Worm (Caenorhabditis elegans): ENCODE results near the gene emc-6.

emc-6 gene

DNA sequence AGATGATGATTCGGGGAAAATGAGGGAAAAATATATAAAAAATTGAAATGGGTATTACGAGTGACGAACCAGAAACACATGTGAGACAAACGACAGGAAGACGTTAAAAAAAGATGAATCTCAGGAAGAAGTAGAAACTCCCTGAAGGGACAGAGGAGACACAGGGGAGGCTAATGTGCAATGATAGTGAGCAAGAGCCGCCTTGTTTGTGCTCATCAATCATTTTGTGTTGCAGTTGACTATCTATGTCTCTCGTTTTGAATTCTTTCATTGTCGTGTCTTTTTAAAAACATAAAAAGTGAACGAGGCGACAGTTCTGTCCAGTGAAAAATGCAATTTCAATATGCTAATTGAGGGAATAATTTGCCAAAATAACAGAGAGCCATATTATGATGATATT, 15.4 kb upstream of the emc-6 start:
- TF ChIP-seq C34B4.2 (tag; optimal IDR thresholded peaks at IDR 0.05) (no peak), dsc-1 (tag; optimal IDR thresholded peaks at IDR 0.05) (peak; percentile 26), lin-14 (GFP tag; optimal IDR thresholded peaks at IDR 0.05) (peak; percentile 32)

DNA sequence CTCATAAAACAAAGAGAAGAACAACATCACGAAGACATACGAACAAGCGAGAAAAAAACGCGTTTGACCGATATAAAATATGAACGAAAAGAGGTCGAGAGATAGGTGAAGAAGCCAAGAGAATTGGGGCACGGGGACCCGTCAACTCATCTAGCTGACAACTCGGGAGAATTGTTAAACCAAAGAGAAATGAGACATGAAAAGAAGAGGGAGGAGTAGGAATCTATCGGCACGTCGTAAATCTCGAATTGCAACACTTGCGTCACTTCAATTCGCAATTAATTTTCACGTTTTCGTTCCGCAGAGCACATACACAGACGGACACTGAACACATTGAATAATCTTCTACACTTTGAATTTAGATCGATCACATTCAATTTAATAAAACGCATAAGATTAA, 14.0 kb upstream of the emc-6 start:
- no peak for TF ChIP-seq alr-1 (tag; optimal IDR thresholded peaks at IDR 0.05; ENCODE audit: borderline replicate concordance)
- TF ChIP-seq unc-98 (GFP tag; IDR thresholded peaks at IDR 0.05) = no peak
- no peak for TF ChIP-seq nhr-90 (tag; optimal IDR thresholded peaks at IDR 0.05; ENCODE audit: poor library complexity)
- peak; percentile 41 for TF ChIP-seq rnt-1 (tag; optimal IDR thresholded peaks at IDR 0.05)
- TF ChIP-seq pax-3 (tag; optimal IDR thresholded peaks at IDR 0.05) = no peak
- TF ChIP-seq nhr-71 (tag; optimal IDR thresholded peaks at IDR 0.05) = peak; percentile 16

DNA sequence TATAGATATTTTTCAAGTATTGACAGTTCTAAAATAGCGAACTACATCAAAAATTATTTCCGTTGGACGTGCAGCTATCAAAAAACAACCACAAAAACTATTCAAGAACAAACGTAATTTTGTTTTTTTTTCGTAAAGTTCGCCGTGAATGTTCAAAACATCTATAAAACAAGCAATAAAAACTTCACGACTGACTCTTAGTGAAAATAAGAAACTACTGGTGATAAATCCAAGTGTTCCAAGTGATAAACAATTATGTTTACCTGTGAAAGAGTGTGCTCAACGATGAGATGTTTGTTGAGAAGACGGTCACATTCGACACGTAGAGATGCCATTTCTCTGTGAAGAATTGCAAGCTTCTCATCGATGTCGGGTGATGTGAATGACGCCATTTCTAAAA, 13.3 kb upstream of the emc-6 start, which contains the start of gene C50F7.6:
C50F7.6 (minus strand) TSS at position 394 of the 400 bp plus-strand sequence.
- TF ChIP-seq ets-5 (GFP tag; IDR thresholded peaks at IDR 0.05) (no peak), mdl-1 (tag; optimal IDR thresholded peaks at IDR 0.05) (no peak), unc-62 (GFP tag; optimal IDR thresholded peaks at IDR 0.05) (no peak), ces-1 (GFP tag; optimal IDR thresholded peaks at IDR 0.05) (no peak), sox-4 (tag; optimal IDR thresholded peaks at IDR 0.05) (no peak), nhr-11 (tag; optimal IDR thresholded peaks at IDR 0.05) (no peak), hlh-4 (tag; optimal IDR thresholded peaks at IDR 0.05) (no peak), lir-3 (tag; optimal IDR thresholded peaks at IDR 0.05; ENCODE audit: poor library complexity) (no peak), rnt-1 (tag; optimal IDR thresholded peaks at IDR 0.05) (no peak), tlp-1 (tag; optimal IDR thresholded peaks at IDR 0.05) (no peak)

DNA sequence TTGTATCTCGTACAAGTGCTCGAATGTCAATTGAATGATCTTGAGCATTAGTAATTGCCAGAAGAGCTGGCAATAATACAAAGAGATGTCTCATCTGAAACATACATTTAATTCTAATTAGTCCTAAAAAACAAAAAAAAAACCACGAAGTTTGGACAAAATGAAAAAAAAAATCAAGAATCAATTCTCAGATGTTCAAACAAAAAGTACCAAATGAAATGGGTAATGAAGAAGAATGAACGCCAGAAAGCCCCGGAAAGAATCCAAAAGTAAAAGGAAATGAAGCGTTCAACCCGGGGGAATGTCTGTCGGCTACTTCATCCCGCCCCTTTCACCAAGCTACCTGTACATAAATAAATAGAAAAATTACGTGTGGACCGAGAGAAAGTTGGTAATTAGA, 8.4 kb upstream of the emc-6 start, which contains the start of gene F33D4.6:
F33D4.6 (minus strand) TSS at position 101 of the 400 bp plus-strand sequence.
- no peak for TF ChIP-seq tlp-1 (tag; optimal IDR thresholded peaks at IDR 0.05)

DNA sequence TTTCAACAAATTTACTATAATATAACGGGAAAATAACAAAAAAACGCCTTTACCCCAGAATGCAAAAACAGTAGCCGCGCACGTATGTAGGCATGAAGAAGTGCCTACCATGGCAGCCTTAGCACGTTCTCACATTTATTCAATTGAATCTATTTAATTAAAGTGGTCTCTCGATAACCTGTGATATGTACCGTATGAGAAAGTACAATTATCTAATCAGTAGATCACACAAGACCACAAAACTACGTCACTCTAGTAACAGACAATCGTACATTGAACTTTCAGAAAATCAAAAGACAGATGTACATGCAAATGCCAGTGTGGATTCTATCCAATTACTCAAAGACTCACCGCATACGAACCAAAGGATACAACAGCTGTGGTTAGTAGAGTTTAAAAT, 2.7 kb upstream of the emc-6 start:
- TF ChIP-seq elt-2 (tag; optimal IDR thresholded peaks at IDR 0.05) = peak; percentile 41
- TF ChIP-seq isw-1 (GFP tag; IDR thresholded peaks at IDR 0.05) = no peak

DNA sequence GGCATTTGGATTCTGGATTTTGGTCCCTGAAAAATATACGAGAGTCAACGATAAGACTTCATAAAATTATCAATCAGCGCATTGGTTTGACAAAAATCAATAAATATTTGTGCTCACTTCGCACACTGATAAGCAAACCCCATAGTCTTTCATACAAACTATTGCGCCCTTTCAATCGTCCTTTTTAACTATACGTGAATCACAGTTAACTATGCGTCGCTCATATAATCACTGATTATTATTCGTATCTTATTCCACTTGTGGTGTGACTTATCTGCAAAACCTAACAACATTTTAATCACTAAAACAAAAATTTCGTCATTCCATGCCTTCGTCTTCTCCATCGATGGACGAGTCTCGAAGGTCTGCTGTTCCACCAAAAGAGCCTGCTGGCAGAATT, 1.3 kb upstream of the emc-6 start, which contains the start of gene nhr-8:
nhr-8 (plus strand) TSS at position 160 of the 400 bp plus-strand sequence.
- TF ChIP-seq tlp-1 (tag; optimal IDR thresholded peaks at IDR 0.05) (peak; percentile 21), tbx-2 (tag; optimal IDR thresholded peaks at IDR 0.05) (no peak), jun-1 (tag; optimal IDR thresholded peaks at IDR 0.05) (peak; percentile 43), dsc-1 (tag; optimal IDR thresholded peaks at IDR 0.05) (no peak), unc-98 (GFP tag; IDR thresholded peaks at IDR 0.05) (no peak), pax-3 (tag; optimal IDR thresholded peaks at IDR 0.05) (peak; percentile 4), nhr-20 (tag; optimal IDR thresholded peaks at IDR 0.05) (peak; percentile 5), lin-35 (GFP tag; optimal IDR thresholded peaks at IDR 0.05) (peak in 1 of 2 experiments; percentile 47), efl-1 (optimal IDR thresholded peaks at IDR 0.05) (no peak), efl-1 (GFP tag; optimal IDR thresholded peaks at IDR 0.05 in 1 of 2) (peak in 1 of 2 experiments; percentile 36), pqm-1 (tag; optimal IDR thresholded peaks at IDR 0.05) (peak; percentile 33), nhr-11 (tag; optimal IDR thresholded peaks at IDR 0.05) (no peak), elt-2 (tag; optimal IDR thresholded peaks at IDR 0.05) (peak; percentile 95), lsy-2 (tag; optimal IDR thresholded peaks at IDR 0.05) (no peak), nhr-71 (tag; optimal IDR thresholded peaks at IDR 0.05) (peak; percentile 23), pag-3 (tag; optimal IDR thresholded peaks at IDR 0.05; ENCODE audit: borderline replicate concordance, insufficient read depth) (no peak), ceh-90 (tag; optimal IDR thresholded peaks at IDR 0.05) (no peak), nhr-85 (tag) (peak; percentile 14)
